Worm (Caenorhabditis elegans) whole organism, L1 larva: ENCODE results near the gene F23A7.3.

Experiments
- aly-2 ChIP-seq: fragments of 150-350 bp; optimal IDR thresholded peaks from 2 replicates; lab custom pipeline; 2014; ENCODE audit warnings: missing biosample characterization, missing genetic modification characterization
- ces-1 ChIP-seq: fragments of 150-350 bp; optimal IDR thresholded peaks from 2 replicates; lab custom pipeline; 2014; ENCODE audit warnings: missing biosample characterization, missing genetic modification reagents, missing genetic modification characterization
- elt-2 ChIP-seq: sonication (generic microtip); optimal IDR thresholded peaks from 2 replicates; lab custom pipeline; 2016; ENCODE audit warnings: missing genetic modification characterization, mild to moderate bottlenecking, inconsistent platforms, missing compliant biosample characterization, missing genetic modification reagents
- elt-3 ChIP-seq, 6 experiments: fragments of 150-350 bp in 1 of 6; sonication (generic microtip); optimal IDR thresholded peaks; 2 replicates each; lab custom pipeline; 2017 to 2018; ENCODE audit warnings: missing biosample characterization in 6 of 6, missing genetic modification characterization in 6 of 6, inconsistent platforms in 1 of 6
- hlh-17 ChIP-seq: fragments of 200-800 bp; sonication (Bioruptor generic); optimal IDR thresholded peaks from 2 replicates; lab custom pipeline; 2018; ENCODE audit warnings: missing genetic modification characterization, mild to moderate bottlenecking, missing compliant biosample characterization, moderate library complexity, borderline replicate concordance
- hlh-4 ChIP-seq: sonication (generic microtip); optimal IDR thresholded peaks from 2 replicates; lab custom pipeline; 2016; ENCODE audit warnings: mild to moderate bottlenecking, missing genetic modification characterization, missing compliant biosample characterization
- lin-13 ChIP-seq: fragments of 150-350 bp; optimal IDR thresholded peaks from 2 replicates; lab custom pipeline; 2014; ENCODE audit warnings: missing biosample characterization, missing genetic modification reagents, missing genetic modification characterization
- lin-39 ChIP-seq: fragments of 150-350 bp; optimal IDR thresholded peaks from 2 replicates; lab custom pipeline; 2014; ENCODE audit warnings: missing biosample characterization, missing genetic modification reagents, missing genetic modification characterization
- mdl-1 ChIP-seq, 2 experiments: fragments of 150-350 bp; optimal IDR thresholded peaks; 2 replicates each; lab custom pipeline; 2014 to 2017; ENCODE audit warnings: missing biosample characterization in 2 of 2, missing genetic modification characterization in 2 of 2, inconsistent platforms in 1 of 2
- nhr-11 ChIP-seq: fragments of 150-350 bp; optimal IDR thresholded peaks from 2 replicates; lab custom pipeline; 2014; ENCODE audit warnings: missing biosample characterization, missing genetic modification characterization
- skn-1 ChIP-seq: fragments of 150-350 bp; optimal IDR thresholded peaks from 2 replicates; lab custom pipeline; 2014; ENCODE audit warnings: missing biosample characterization, missing genetic modification characterization
- sox-4 ChIP-seq: sonication (generic microtip); optimal IDR thresholded peaks from 2 replicates; lab custom pipeline; 2016; ENCODE audit warnings: missing genetic modification characterization, missing compliant biosample characterization

DNA sequence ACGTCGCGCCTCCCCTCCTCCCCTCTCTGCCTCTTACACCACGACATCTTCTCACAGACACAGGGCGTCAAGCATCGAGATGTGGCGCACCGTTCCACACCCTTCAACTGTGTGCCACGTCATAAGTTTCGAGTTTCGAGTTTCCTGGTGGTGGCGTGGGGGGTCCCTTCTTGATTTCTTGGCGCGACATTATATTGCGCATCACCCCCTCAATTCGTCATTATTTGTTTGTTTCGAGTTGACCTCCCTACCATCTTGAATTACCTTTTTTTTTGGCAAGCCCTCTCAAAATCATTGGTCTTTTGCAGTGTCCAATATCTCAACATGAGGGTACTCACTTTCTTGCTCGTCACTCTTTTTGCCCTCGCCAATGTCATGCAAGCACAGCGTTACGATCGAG lies 35.7 kb upstream of the F23A7.3 start, which contains the start of gene nlp-67:
- no peak for TF ChIP-seq hlh-17 (GFP tag; lab: Kevin White, UChicago)
- TF ChIP-seq hlh-4 (tag; lab: Kevin White, UChicago) = no peak
- no peak for TF ChIP-seq elt-3 (tag; optimal IDR thresholded peaks at IDR 0.05; lab: Kevin White, UChicago)
- no peak for TF ChIP-seq ces-1 (GFP tag; lab: Kevin White, UChicago)
- no peak for TF ChIP-seq nhr-11 (tag; lab: Kevin White, UChicago)
- no peak for TF ChIP-seq lin-39
- TF ChIP-seq lin-13 (GFP tag; lab: Kevin White, UChicago) = no peak
- TF ChIP-seq elt-2 = no peak
- TF ChIP-seq aly-2 (tag; lab: Kevin White, UChicago) = no peak
- no peak for TF ChIP-seq skn-1 (tag; lab: Kevin White, UChicago)
- no peak for TF ChIP-seq mdl-1 (tag; optimal IDR thresholded peaks at IDR 0.05; lab: Kevin White, UChicago)
- TF ChIP-seq sox-4 (tag; lab: Kevin White, UChicago) = no peak
